Worm (Caenorhabditis elegans) whole organism, L4 larva: ENCODE data around the gene sre-42.

Source experiments
- D1046.2 ChIP-seq: fragments of 200-800 bp; sonication (Bioruptor generic); IDR thresholded peaks from 2 replicates; pipeline ENCODE4 v1.3.6; 2022; ENCODE audit warnings: missing genetic modification characterization, missing compliant biosample characterization
- F44E2.7 ChIP-seq: fragments of 200-800 bp; sonication (Bioruptor generic); IDR thresholded peaks from 2 replicates; pipeline ENCODE4 v2.1.2; 2022; ENCODE audit warnings: missing genetic modification characterization, missing compliant biosample characterization
- Y48G9A.11 ChIP-seq: fragments of 200-800 bp; sonication (Bioruptor generic); IDR thresholded peaks from 2 replicates; pipeline ENCODE4 v1.3.6; 2022; ENCODE audit warnings: missing genetic modification reagents, missing genetic modification characterization, missing compliant biosample characterization
- Y5F2A.4 ChIP-seq: fragments of 200-800 bp; sonication (Bioruptor generic); optimal IDR thresholded peaks from 2 replicates; lab custom pipeline; 2018; ENCODE audit warnings: mild to moderate bottlenecking, missing genetic modification characterization, missing compliant biosample characterization
- Y75B8A.6 ChIP-seq: fragments of 200-800 bp; sonication (Bioruptor generic); IDR thresholded peaks from 2 replicates; pipeline ENCODE4 v1.3.6; 2022; ENCODE audit warnings: missing genetic modification reagents, missing genetic modification characterization, missing compliant biosample characterization
- ZK337.2 ChIP-seq: fragments of 200-800 bp; sonication (Bioruptor generic); IDR thresholded peaks from 2 replicates; pipeline ENCODE4 v1.3.6; 2022; ENCODE audit warnings: missing genetic modification reagents, missing genetic modification characterization, missing compliant biosample characterization
- ZK546.5 ChIP-seq, 2 experiments: sonication (generic microtip); optimal IDR thresholded peaks; 2 replicates each; lab custom pipeline; 2017; ENCODE audit warnings: missing biosample characterization in 2 of 2, missing genetic modification characterization in 2 of 2
- aly-2 ChIP-seq: sonication (generic microtip); optimal IDR thresholded peaks from 2 replicates; lab custom pipeline; 2018; ENCODE audit warnings: missing biosample characterization, missing genetic modification characterization
- arid-1 ChIP-seq: fragments of 200-800 bp; sonication (Bioruptor generic); conservative IDR thresholded peaks from 2 replicates; pipeline ENCODE4 v1.3.6; 2022; ENCODE audit warnings: missing genetic modification reagents, missing genetic modification characterization, missing compliant biosample characterization
- ceh-28 ChIP-seq: fragments of 150-350 bp; optimal IDR thresholded peaks from 2 replicates; lab custom pipeline; 2014; ENCODE audit warnings: missing biosample characterization, missing genetic modification reagents, missing genetic modification characterization
- ceh-44 ChIP-seq: fragments of 200-800 bp; sonication (Bioruptor generic); IDR thresholded peaks from 2 replicates; pipeline ENCODE4 v1.3.6; 2022; ENCODE audit warnings: missing genetic modification reagents, missing genetic modification characterization, missing compliant biosample characterization
- daf-12 ChIP-seq: fragments of 150-350 bp; optimal IDR thresholded peaks from 2 replicates; lab custom pipeline; 2014; ENCODE audit warnings: missing biosample characterization, missing genetic modification reagents, missing genetic modification characterization
- daf-16 ChIP-seq, 3 experiments: sonication (generic microtip); optimal IDR thresholded peaks; 2 replicates each; lab custom pipeline; 2016 to 2017; ENCODE audit warnings: missing genetic modification characterization in 3 of 3, missing genetic modification reagents in 3 of 3, mild to moderate bottlenecking in 2 of 3, missing compliant biosample characterization in 2 of 3, missing biosample characterization in 1 of 3, moderate library complexity in 1 of 3
- daf-8 ChIP-seq: fragments of 200-800 bp; sonication (Bioruptor generic); IDR thresholded peaks from 2 replicates; pipeline ENCODE4 v1.3.6; 2022; ENCODE audit warnings: missing genetic modification characterization, missing compliant biosample characterization
- dmd-6 ChIP-seq: fragments of 200-800 bp; sonication (Bioruptor generic); IDR thresholded peaks from 2 replicates; pipeline ENCODE4 v1.3.6; 2022; ENCODE audit warnings: missing genetic modification reagents, missing genetic modification characterization, missing compliant biosample characterization
- dpl-1 ChIP-seq: fragments of 150-350 bp; optimal IDR thresholded peaks from 2 replicates; lab custom pipeline; 2014; ENCODE audit warnings: missing biosample characterization, missing genetic modification reagents, missing genetic modification characterization
- duxl-1 ChIP-seq: sonication (generic microtip); optimal IDR thresholded peaks from 2 replicates; lab custom pipeline; 2016; ENCODE audit warnings: mild to moderate bottlenecking, missing genetic modification characterization, moderate library complexity, missing compliant biosample characterization; ENCODE audit not compliant: poor library complexity
- dve-1 ChIP-seq: sonication (generic microtip); optimal IDR thresholded peaks from 2 replicates; lab custom pipeline; 2017; ENCODE audit warnings: antibody characterized with exemption, mild to moderate bottlenecking, missing genetic modification characterization, missing compliant biosample characterization; ENCODE audit not compliant: insufficient read depth
- egl-27 ChIP-seq: sonication (generic microtip); optimal IDR thresholded peaks from 3 replicates; lab custom pipeline; 2017; ENCODE audit warnings: missing biosample characterization, missing genetic modification reagents, missing genetic modification characterization
- egl-43 ChIP-seq: fragments of 200-800 bp; sonication (Bioruptor generic); IDR thresholded peaks from 2 replicates; pipeline ENCODE4 v1.3.6; 2022; ENCODE audit warnings: missing genetic modification reagents, missing genetic modification characterization, missing compliant biosample characterization
- fkh-10 ChIP-seq: fragments of 150-350 bp; optimal IDR thresholded peaks from 2 replicates; lab custom pipeline; 2014; ENCODE audit warnings: missing biosample characterization, missing genetic modification reagents, missing genetic modification characterization
- gei-8 ChIP-seq: fragments of 200-800 bp; sonication (Bioruptor generic); optimal IDR thresholded peaks from 2 replicates; lab custom pipeline; 2018; ENCODE audit warnings: mild to moderate bottlenecking, missing genetic modification characterization, missing compliant biosample characterization
- hif-1 ChIP-seq, 2 experiments: sonication (generic microtip); optimal IDR thresholded peaks; 2 replicates each; lab custom pipeline; 2016 to 2017; ENCODE audit warnings: missing compliant biosample characterization in 2 of 2, missing genetic modification characterization in 2 of 2, missing genetic modification reagents in 2 of 2, missing genotype in 2 of 2, mild to moderate bottlenecking in 1 of 2
- hlh-11 ChIP-seq: fragments of 200-800 bp; sonication (Bioruptor generic); optimal IDR thresholded peaks from 2 replicates; lab custom pipeline; 2018; ENCODE audit warnings: mild to moderate bottlenecking, missing genetic modification characterization, missing compliant biosample characterization
- lin-15B ChIP-seq: fragments of 150-350 bp; sonication (generic microtip); optimal IDR thresholded peaks from 3 replicates; lab custom pipeline; 2014; ENCODE audit warnings: missing biosample characterization, missing genetic modification characterization
- lin-38 ChIP-seq: fragments of 200-800 bp; sonication (Bioruptor generic); IDR thresholded peaks from 2 replicates; pipeline ENCODE4 v1.3.6; 2022; ENCODE audit warnings: missing genetic modification reagents, missing genetic modification characterization, missing compliant biosample characterization
- lir-3 ChIP-seq: sonication (generic microtip); optimal IDR thresholded peaks from 2 replicates; lab custom pipeline; 2016; ENCODE audit warnings: mild to moderate bottlenecking, missing genetic modification characterization, missing compliant biosample characterization
- madf-9 ChIP-seq: fragments of 200-800 bp; sonication (Bioruptor generic); conservative IDR thresholded peaks from 2 replicates; pipeline ENCODE4 v1.3.6; 2022; ENCODE audit warnings: missing genetic modification reagents, missing genetic modification characterization, missing compliant biosample characterization
- mep-1 ChIP-seq: fragments of 150-350 bp; sonication (generic microtip); optimal IDR thresholded peaks from 3 replicates; lab custom pipeline; 2014; ENCODE audit warnings: missing biosample characterization, missing genetic modification characterization
- mxl-2 ChIP-seq: fragments of 200-800 bp; sonication (Bioruptor generic); conservative IDR thresholded peaks from 2 replicates; pipeline ENCODE4 v1.3.6; 2022; ENCODE audit warnings: missing genetic modification reagents, missing genetic modification characterization, missing compliant biosample characterization
- nhr-111 ChIP-seq: fragments of 200-800 bp; sonication (Bioruptor generic); optimal IDR thresholded peaks from 2 replicates; lab custom pipeline; 2018; ENCODE audit warnings: mild to moderate bottlenecking, missing genetic modification characterization, missing compliant biosample characterization
- nhr-237 ChIP-seq: sonication (generic microtip); optimal IDR thresholded peaks from 2 replicates; lab custom pipeline; 2017; ENCODE audit warnings: missing biosample characterization, missing genetic modification characterization
- nhr-25 ChIP-seq: sonication (generic microtip); optimal IDR thresholded peaks from 2 replicates; lab custom pipeline; 2017; ENCODE audit warnings: missing genetic modification characterization, mild to moderate bottlenecking, missing compliant biosample characterization, antibody characterized with exemption, moderate library complexity, borderline replicate concordance; ENCODE audit not compliant: insufficient read depth
- nhr-28 ChIP-seq: fragments of 150-350 bp; optimal IDR thresholded peaks from 2 replicates; lab custom pipeline; 2014; ENCODE audit warnings: missing biosample characterization, missing genetic modification characterization
- nhr-41 ChIP-seq: fragments of 200-800 bp; sonication (Bioruptor generic); IDR thresholded peaks from 2 replicates; pipeline ENCODE4 v1.3.6; 2022; ENCODE audit warnings: missing genetic modification reagents, missing genetic modification characterization, missing compliant biosample characterization
- nhr-42 ChIP-seq: fragments of 200-800 bp; sonication (Bioruptor generic); IDR thresholded peaks from 2 replicates; pipeline ENCODE4 v1.3.6; 2022; ENCODE audit warnings: missing genetic modification characterization, missing compliant biosample characterization
- nhr-48 ChIP-seq: sonication (generic microtip); optimal IDR thresholded peaks from 2 replicates; lab custom pipeline; 2016; ENCODE audit warnings: mild to moderate bottlenecking, missing genetic modification characterization, missing compliant biosample characterization
- nhr-77 ChIP-seq: fragments of 150-350 bp; optimal IDR thresholded peaks from 2 replicates; lab custom pipeline; 2014; ENCODE audit warnings: missing biosample characterization, missing genetic modification characterization
- pha-4 ChIP-seq, 2 experiments: fragments of 150-350 bp in 1 of 2; fragments of 200-800 bp in 1 of 2; sonication (Bioruptor generic) in 1 of 2; IDR thresholded peaks in 1 of 2; optimal IDR thresholded peaks in 1 of 2; 2 replicates each; pipeline versions ENCODE4 v1.3.6 to Lab custom; 2014 to 2022; ENCODE audit warnings: missing genetic modification characterization in 2 of 2, missing genetic modification reagents in 2 of 2, missing biosample characterization in 1 of 2, missing compliant biosample characterization in 1 of 2
- php-3 ChIP-seq: fragments of 200-800 bp; sonication (Bioruptor generic); IDR thresholded peaks from 2 replicates; pipeline ENCODE4 v1.3.6; 2022; ENCODE audit warnings: missing genetic modification reagents, missing genetic modification characterization, missing compliant biosample characterization
- rbr-2 ChIP-seq: sonication (generic microtip); optimal IDR thresholded peaks from 2 replicates; lab custom pipeline; 2016; ENCODE audit warnings: missing genotype, missing genetic modification characterization, missing compliant biosample characterization
- saeg-2 ChIP-seq: fragments of 200-800 bp; sonication (Bioruptor generic); IDR thresholded peaks from 2 replicates; pipeline ENCODE4 v1.3.6; 2022; ENCODE audit warnings: missing genetic modification reagents, missing genetic modification characterization, missing compliant biosample characterization
- set-16 ChIP-seq: fragments of 200-800 bp; sonication (Bioruptor generic); IDR thresholded peaks from 2 replicates; pipeline ENCODE4 v1.3.6; 2022; ENCODE audit warnings: missing genetic modification reagents, missing genetic modification characterization, missing compliant biosample characterization
- snpc-4 ChIP-seq: fragments of 150-350 bp; optimal IDR thresholded peaks from 2 replicates; lab custom pipeline; 2014; ENCODE audit warnings: missing biosample characterization, missing genetic modification characterization
- spr-1 ChIP-seq: sonication (generic microtip); optimal IDR thresholded peaks from 2 replicates; lab custom pipeline; 2016; ENCODE audit warnings: mild to moderate bottlenecking, missing genetic modification characterization, missing compliant biosample characterization
- spr-3 ChIP-seq: fragments of 200-800 bp; sonication (Bioruptor generic); optimal IDR thresholded peaks from 2 replicates; lab custom pipeline; 2018; ENCODE audit warnings: mild to moderate bottlenecking, missing genetic modification characterization, missing compliant biosample characterization
- tra-1 ChIP-seq: fragments of 200-800 bp; sonication (Bioruptor generic); IDR thresholded peaks from 2 replicates; pipeline ENCODE4 v1.3.6; 2022; ENCODE audit warnings: missing genetic modification reagents, missing genetic modification characterization, missing compliant biosample characterization
- unc-39 ChIP-seq: sonication (generic microtip); optimal IDR thresholded peaks from 2 replicates; lab custom pipeline; 2017; ENCODE audit warnings: missing biosample characterization, missing genetic modification characterization
- zag-1 ChIP-seq: fragments of 150-350 bp; optimal IDR thresholded peaks from 2 replicates; lab custom pipeline; 2014; ENCODE audit warnings: missing biosample characterization, missing genetic modification characterization
- zfp-2 ChIP-seq: sonication (generic microtip); optimal IDR thresholded peaks from 2 replicates; lab custom pipeline; 2016; ENCODE audit warnings: mild to moderate bottlenecking, missing genetic modification characterization, missing compliant biosample characterization
- ztf-7 ChIP-seq: fragments of 150-350 bp; optimal IDR thresholded peaks from 2 replicates; lab custom pipeline; 2014; ENCODE audit warnings: missing biosample characterization, missing genetic modification characterization

The sre-42 gene

DNA sequence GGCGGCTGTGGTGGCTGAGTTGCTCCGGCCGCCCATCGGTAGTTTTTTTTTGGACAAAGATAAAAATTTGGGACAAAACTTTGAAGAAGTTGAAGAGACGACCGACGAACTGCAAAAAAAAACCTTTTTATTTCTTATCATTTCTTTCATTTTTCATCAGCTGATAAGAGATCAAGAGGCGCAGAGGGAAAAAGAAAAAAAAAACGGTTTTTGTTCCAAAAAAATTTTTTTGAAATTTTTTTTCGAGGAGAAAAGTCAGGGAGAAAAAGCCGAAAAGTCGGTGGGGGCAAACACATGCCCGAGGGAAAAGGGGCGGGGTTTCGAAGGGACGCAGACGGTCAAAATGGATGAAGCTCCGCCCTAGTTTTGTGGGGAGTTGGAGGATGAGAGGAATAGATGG, 34.6 kb downstream of the sre-42 start, which contains the start of gene ras-1:
Gene ras-1, minus strand, starts transcription at position 129 of the 400 bp plus-strand sequence.
- TF ChIP-seq nhr-28 (tag; lab: Kevin White, UChicago) (peak; percentile 34), unc-39 (no peak), gei-8 (GFP tag; lab: Kevin White, UChicago) (no peak), ceh-28 (no peak), aly-2 (tag; lab: Kevin White, UChicago) (no peak), dpl-1 (GFP tag; lab: Kevin White, UChicago) (no peak), nhr-48 (tag; lab: Kevin White, UChicago) (no peak), ztf-7 (no peak), madf-9 (GFP tag; lab: Robert Waterston, UW) (no peak), Y75B8A.6 (GFP tag; lab: Robert Waterston, UW) (no peak), hlh-11 (tag; lab: Kevin White, UChicago) (peak; percentile 56), rbr-2 (no peak), ceh-44 (GFP tag; lab: Robert Waterston, UW) (no peak), hif-1 (tag; optimal IDR thresholded peaks at IDR 0.05; lab: Kevin White, UChicago) (no peak), lir-3 (tag; lab: Kevin White, UChicago) (no peak), ZK546.5 (tag; optimal IDR thresholded peaks at IDR 0.05; lab: Kevin White, UChicago) (no peak), nhr-237 (tag; lab: Kevin White, UChicago) (no peak), snpc-4 (no peak), egl-43 (GFP tag; lab: Robert Waterston, UW) (no peak), F44E2.7 (GFP tag; lab: Robert Waterston, UW) (no peak), duxl-1 (no peak), daf-16 (GFP tag; optimal IDR thresholded peaks at IDR 0.05; lab: Kevin White, UChicago) (no peak), daf-16 (tag; optimal IDR thresholded peaks at IDR 0.05; lab: Kevin White, UChicago) (no peak), Y48G9A.11 (GFP tag; lab: Robert Waterston, UW) (no peak), daf-8 (GFP tag; lab: Robert Waterston, UW) (no peak), ZK337.2 (GFP tag; lab: Robert Waterston, UW) (no peak), zag-1 (tag; lab: Kevin White, UChicago) (no peak), saeg-2 (GFP tag; lab: Robert Waterston, UW) (no peak), mep-1 (tag; lab: Kevin White, UChicago) (peak; percentile 9), zfp-2 (tag; lab: Kevin White, UChicago) (no peak), nhr-25 (tag; lab: Kevin White, UChicago) (no peak), tra-1 (GFP tag; lab: Robert Waterston, UW) (peak; percentile 62; the same call in 1 of the 2 replicates), daf-12 (tag; lab: Kevin White, UChicago) (no peak), nhr-41 (GFP tag; lab: Robert Waterston, UW) (no peak), set-16 (no peak), nhr-42 (GFP tag; lab: Robert Waterston, UW) (no peak), mxl-2 (no peak), nhr-111 (GFP tag; lab: Kevin White, UChicago) (no peak), pha-4 (GFP tag; IDR thresholded peaks at IDR 0.05; lab: Robert Waterston, UW) (0 out of 2 replicates have a peak, but pooled peaks have one; percentile 21), pha-4 (tag; optimal IDR thresholded peaks at IDR 0.05; lab: Kevin White, UChicago) (no peak), spr-1 (no peak), D1046.2 (GFP tag; lab: Robert Waterston, UW) (no peak), Y5F2A.4 (GFP tag; lab: Kevin White, UChicago) (no peak), fkh-10 (no peak), spr-3 (GFP tag; lab: Kevin White, UChicago) (no peak), egl-27 (tag; lab: Kevin White, UChicago) (no peak), dmd-6 (GFP tag; lab: Robert Waterston, UW) (peak; percentile 65; the same call in 1 of the 2 replicates), lin-38 (GFP tag; lab: Robert Waterston, UW) (no peak), arid-1 (GFP tag; lab: Robert Waterston, UW) (no peak), nhr-77 (tag; lab: Kevin White, UChicago) (no peak), dve-1 (tag; lab: Kevin White, UChicago) (peak; percentile 58), lin-15B (tag; lab: Kevin White, UChicago) (no peak), php-3 (GFP tag; lab: Robert Waterston, UW) (no peak)
